Worm (Caenorhabditis elegans): ENCODE data around the gene age-1.
"Not testable (repeated sequence)": the region's sequence is repeated elsewhere in the genome, so short reads cannot be mapped to it uniquely, and the experiment has no call there.

The age-1 gene

DNA sequence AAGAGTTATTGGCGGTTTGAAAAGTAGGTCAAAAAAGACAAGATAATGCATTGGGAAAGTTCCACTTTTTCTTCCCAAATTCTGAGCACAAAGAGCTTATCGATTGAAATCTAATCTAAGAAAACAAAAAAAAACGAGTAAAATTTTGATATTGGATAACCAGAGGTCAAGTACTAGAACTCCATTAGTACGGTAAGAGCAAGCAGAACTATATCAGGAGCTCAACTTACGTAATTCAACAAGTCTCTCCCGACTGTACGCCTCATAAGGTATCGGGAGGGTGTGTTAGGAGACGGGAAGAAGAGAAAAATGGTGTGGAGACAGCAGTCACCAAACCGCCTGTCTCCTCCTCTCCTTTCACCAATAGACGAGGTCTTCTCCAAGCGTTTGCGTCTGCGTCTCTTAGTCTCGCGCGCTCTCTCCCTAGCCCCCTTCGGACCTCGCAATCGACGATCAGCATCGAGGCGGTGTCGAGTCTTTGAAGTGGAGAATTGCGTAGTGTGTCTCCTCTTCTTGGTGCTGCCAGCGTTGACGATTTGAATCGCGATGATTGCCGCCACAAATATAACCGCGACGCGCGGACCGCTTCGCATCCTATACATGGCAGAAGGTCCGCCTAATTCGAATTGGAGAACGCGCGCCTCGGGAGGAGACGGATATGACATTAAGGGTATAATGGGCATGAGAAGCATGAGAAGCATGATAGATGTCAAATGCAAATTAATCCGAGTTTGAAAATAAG lies 40.3 kb upstream of the age-1 start, which contains the start of gene F54D5.5:
Gene F54D5.5, minus strand, starts transcription at position 51 of the 742 bp plus-strand sequence.
- peak in 1 of 2 experiments; percentile 31 for TF ChIP-seq unc-62 (GFP tag; optimal IDR thresholded peaks at IDR 0.05 in 1 of 2)
- no peak for TF ChIP-seq unc-62 (tag; optimal IDR thresholded peaks at IDR 0.05)
- 0 out of 4 replicates have a peak, but pooled peaks of 1 of the 2 experiments have one; percentile 60 for TF ChIP-seq madf-5 (GFP tag; IDR thresholded peaks at IDR 0.05)
- peak; percentile 43 for TF ChIP-seq aha-1 (tag)
- TF ChIP-seq zfp-3 (GFP tag; conservative IDR thresholded peaks at IDR 0.05), result no peak
- peak; percentile 37 for TF ChIP-seq nhr-6 (tag; optimal IDR thresholded peaks at IDR 0.05)
- peak; percentile 68 for TF ChIP-seq set-16 (GFP tag; IDR thresholded peaks at IDR 0.05)
- no peak for TF ChIP-seq F26F4.8 (GFP tag; conservative IDR thresholded peaks at IDR 0.05)
- peak; percentile 69; the same call in 1 of the 2 replicates for TF ChIP-seq egl-43 (GFP tag; IDR thresholded peaks at IDR 0.05)

DNA sequence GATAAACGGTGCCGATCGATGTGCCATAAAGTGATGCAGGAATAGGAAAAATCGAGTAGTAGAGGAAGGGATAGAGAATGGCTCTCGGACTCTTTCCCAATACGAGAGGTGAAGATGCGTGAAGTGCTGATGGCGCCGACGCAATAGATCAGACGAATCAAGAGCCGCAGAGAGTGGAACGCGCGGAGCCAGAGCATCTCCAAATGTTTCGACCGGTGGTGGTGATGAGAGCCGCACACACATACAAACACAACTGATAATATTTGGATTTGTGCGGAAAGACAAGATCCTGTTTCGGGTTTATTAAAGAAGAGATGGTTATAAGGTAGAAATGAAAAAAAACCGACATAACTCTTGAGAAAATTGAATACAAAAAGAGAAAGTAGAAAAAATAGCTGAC lies 37.3 kb upstream of the age-1 start, which contains the start of gene F54D5.15:
Gene F54D5.15, minus strand, starts transcription at position 101 of the 400 bp plus-strand sequence.
- TF ChIP-seq Y5F2A.4 (GFP tag; optimal IDR thresholded peaks at IDR 0.05) (no peak), pqm-1 (tag; optimal IDR thresholded peaks at IDR 0.05) (no peak), hlh-11 (tag; optimal IDR thresholded peaks at IDR 0.05) (no peak), fkh-10 (GFP tag; optimal IDR thresholded peaks at IDR 0.05) (no peak), hif-1 (tag; optimal IDR thresholded peaks at IDR 0.05) (no peak), T26A8.4 (GFP tag; IDR thresholded peaks at IDR 0.05) (no peak)

DNA sequence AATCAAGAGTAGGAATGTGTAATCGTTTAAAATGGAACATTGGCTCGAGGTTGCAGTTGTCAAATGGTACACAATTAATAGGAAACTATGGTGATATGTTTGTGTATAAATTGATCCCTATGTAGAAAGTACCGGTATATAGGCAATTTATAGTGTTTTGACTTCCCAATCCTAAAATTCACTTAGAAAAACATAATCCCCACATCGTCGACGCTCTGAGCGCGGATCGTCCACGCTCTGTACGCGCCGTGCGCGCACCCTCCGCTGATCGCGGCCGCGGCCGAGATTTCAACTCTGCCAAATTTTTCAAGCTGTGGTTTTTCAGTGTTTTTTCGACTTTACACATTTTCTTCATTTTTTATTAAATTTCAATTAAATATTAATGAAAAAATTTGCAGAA lies 29.5 kb upstream of the age-1 start, which contains the start of gene F54D5.17:
Gene F54D5.17, plus strand, starts transcription at position 301 of the 400 bp plus-strand sequence.
- TF ChIP-seq nhr-76 (tag; optimal IDR thresholded peaks at IDR 0.05) (no peak), set-16 (GFP tag; IDR thresholded peaks at IDR 0.05) (peak; percentile 15; the same call in 1 of the 2 replicates), daf-12 (tag; optimal IDR thresholded peaks at IDR 0.05) (no peak), mep-1 (tag; optimal IDR thresholded peaks at IDR 0.05) (no peak)

DNA sequence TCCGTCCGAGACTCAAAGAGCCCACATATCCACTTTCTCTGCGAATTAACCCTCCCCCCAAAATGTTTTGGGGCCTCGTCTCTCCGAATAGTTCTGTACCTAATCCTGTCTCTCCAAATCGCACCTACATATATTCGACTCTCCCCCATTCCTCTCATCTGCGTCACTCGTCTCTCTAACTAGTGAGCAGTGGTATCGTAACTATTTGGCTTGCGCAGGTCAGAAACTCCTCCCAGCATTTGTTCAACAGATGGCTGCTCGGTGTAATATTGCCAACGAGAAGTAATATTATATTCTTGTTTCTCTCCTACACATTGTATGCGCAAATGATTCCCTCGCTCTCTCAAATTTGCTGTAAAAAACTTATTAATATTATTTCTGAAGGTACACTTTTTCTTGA lies 28.8 kb upstream of the age-1 start, which contains the start of gene F54D5.24:
Gene F54D5.24, plus strand, starts transcription at position 316 of the 400 bp plus-strand sequence.
- TF ChIP-seq set-16 (GFP tag; IDR thresholded peaks at IDR 0.05) (no peak), ceh-20 (GFP tag; IDR thresholded peaks at IDR 0.05) (no peak), daf-8 (GFP tag; IDR thresholded peaks at IDR 0.05) (no peak), egl-43 (GFP tag; IDR thresholded peaks at IDR 0.05) (no peak), Y105C5A.15 (GFP tag; IDR thresholded peaks at IDR 0.05) (no peak), lin-1 (GFP tag; IDR thresholded peaks at IDR 0.05) (no peak), nhr-41 (GFP tag; IDR thresholded peaks at IDR 0.05) (no peak), nhr-48 (tag; optimal IDR thresholded peaks at IDR 0.05) (no peak), ama-1 (optimal IDR thresholded peaks at IDR 0.05) (no peak), cey-2 (tag; optimal IDR thresholded peaks at IDR 0.05; ENCODE audit: borderline replicate concordance, insufficient read depth) (no peak), dmd-6 (GFP tag; IDR thresholded peaks at IDR 0.05) (no peak), unc-62 (GFP tag; optimal IDR thresholded peaks at IDR 0.05 in 1 of 2) (no peak), unc-62 (tag; optimal IDR thresholded peaks at IDR 0.05) (no peak)

DNA sequence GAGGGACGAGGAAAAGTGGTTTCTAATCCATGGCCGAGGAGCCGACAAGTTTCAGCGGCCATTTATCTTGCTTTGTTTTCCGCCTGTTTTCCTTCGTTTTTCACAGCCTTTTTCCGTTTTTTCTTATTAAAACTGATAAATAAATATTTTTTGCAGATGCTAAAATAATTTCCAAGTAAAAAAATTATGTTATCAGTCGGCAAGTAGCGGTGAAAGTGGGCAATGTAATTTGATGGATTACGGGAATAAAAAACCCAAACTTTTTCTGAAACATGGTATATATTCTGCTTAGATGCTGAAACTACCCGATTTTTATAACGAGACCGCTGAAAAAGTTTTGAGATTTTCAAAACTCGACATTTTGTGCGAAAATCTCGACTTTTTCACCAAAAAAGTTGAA lies 25.1 kb upstream of the age-1 start, which contains the start of gene dhgd-1:
Gene dhgd-1, minus strand, starts transcription at position 101 of the 400 bp plus-strand sequence.
- TF ChIP-seq T26A8.4 (GFP tag; IDR thresholded peaks at IDR 0.05); ztf-7 (tag; optimal IDR thresholded peaks at IDR 0.05); egl-27 (tag; optimal IDR thresholded peaks at IDR 0.05): not testable (repeated sequence)

DNA sequence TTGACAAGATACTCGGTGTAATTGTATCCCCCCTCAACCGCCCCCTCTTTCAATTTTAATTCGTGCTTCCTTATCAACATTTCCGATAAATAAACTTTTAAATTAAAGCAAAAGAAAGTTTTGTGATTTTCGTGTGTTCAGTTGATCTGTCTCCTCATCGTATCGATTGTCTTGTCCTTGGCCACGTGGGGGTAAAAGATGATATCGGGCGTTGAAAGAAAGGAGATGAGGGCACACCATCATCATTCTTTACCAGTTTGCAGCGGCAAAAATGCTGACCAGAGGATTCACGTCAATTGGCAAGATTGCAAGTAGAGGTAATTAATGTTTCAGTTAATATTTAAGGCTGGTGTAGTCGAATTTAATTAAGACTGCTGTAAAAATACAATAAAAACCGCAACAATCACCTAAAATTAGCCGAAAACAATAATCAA lies 20.4 kb upstream of the age-1 start, which contains the start of gene F54D5.7:
Gene F54D5.7, plus strand, starts transcription at position 264 of the 434 bp plus-strand sequence.
- TF ChIP-seq unc-39 (tag; optimal IDR thresholded peaks at IDR 0.05) (no peak), mxl-3 (GFP tag; optimal IDR thresholded peaks at IDR 0.05) (peak; percentile 84), R02D3.7 (tag; optimal IDR thresholded peaks at IDR 0.05) (no peak), F10B5.3 (tag; optimal IDR thresholded peaks at IDR 0.05) (no peak), saeg-2 (GFP tag; IDR thresholded peaks at IDR 0.05) (no peak), tag-97 (GFP tag; IDR thresholded peaks at IDR 0.05) (no peak), Y48G9A.11 (GFP tag; IDR thresholded peaks at IDR 0.05) (peak; percentile 44; the same call in 1 of the 2 replicates), unc-62 (GFP tag; optimal IDR thresholded peaks at IDR 0.05 in 1 of 2) (peak in 1 of 2 experiments; percentile 9), unc-62 (tag; optimal IDR thresholded peaks at IDR 0.05) (no peak), lin-29 (GFP tag; IDR thresholded peaks at IDR 0.05) (no peak), ceh-28 (tag; optimal IDR thresholded peaks at IDR 0.05) (peak; percentile 34), ceh-44 (GFP tag; IDR thresholded peaks at IDR 0.05) (0 out of 2 replicates have a peak, but pooled peaks have one; percentile 19), daf-8 (GFP tag; IDR thresholded peaks at IDR 0.05) (no peak), cey-2 (tag; optimal IDR thresholded peaks at IDR 0.05; ENCODE audit: borderline replicate concordance, insufficient read depth) (no peak), nhr-48 (tag; optimal IDR thresholded peaks at IDR 0.05) (peak; percentile 3), duxl-1 (tag; optimal IDR thresholded peaks at IDR 0.05; ENCODE audit: poor library complexity) (no peak)
